Worm (Caenorhabditis elegans) whole organism, L1 larva: ENCODE measurements around the gene cytb-5.1.
A peak's percentile ranks its signal among the peaks of the same experiment; 100 is the strongest.

ENCODE experiments used
- aha-1 ChIP-seq: fragments of 150-350 bp; optimal IDR thresholded peaks from 2 replicates; lab custom pipeline; 2014; ENCODE audit warnings: missing biosample characterization, missing genetic modification characterization
- aly-2 ChIP-seq: fragments of 150-350 bp; optimal IDR thresholded peaks from 2 replicates; lab custom pipeline; 2014; ENCODE audit warnings: missing biosample characterization, missing genetic modification characterization
- ama-1 ChIP-seq: fragments of 150-350 bp; optimal IDR thresholded peaks from 2 replicates; lab custom pipeline; 2014
- blmp-1 ChIP-seq: fragments of 150-350 bp; optimal IDR thresholded peaks from 2 replicates; lab custom pipeline; 2014; ENCODE audit warnings: missing biosample characterization, missing genetic modification characterization
- ceh-63 ChIP-seq: fragments of 200-800 bp; sonication (Bioruptor generic); optimal IDR thresholded peaks from 2 replicates; lab custom pipeline; 2018; ENCODE audit warnings: mild to moderate bottlenecking, missing genetic modification characterization, missing compliant biosample characterization
- ceh-82 ChIP-seq, 3 experiments: fragments of 150-350 bp in 1 of 3; sonication (generic microtip) in 2 of 3; optimal IDR thresholded peaks; 2 replicates each; lab custom pipeline; 2014 to 2017; ENCODE audit warnings: missing biosample characterization in 3 of 3, missing genetic modification characterization in 3 of 3
- ceh-90 ChIP-seq: sonication (generic microtip); optimal IDR thresholded peaks from 2 replicates; lab custom pipeline; 2016; ENCODE audit warnings: missing genetic modification characterization, missing compliant biosample characterization
- dpl-1 ChIP-seq, 3 experiments: fragments of 150-350 bp in 2 of 3; sonication (generic microtip) in 1 of 3; optimal IDR thresholded peaks; 2 replicates each; lab custom pipeline; 2014 to 2017; ENCODE audit warnings: missing biosample characterization in 3 of 3, missing genetic modification characterization in 3 of 3, missing genetic modification reagents in 3 of 3
- efl-1 ChIP-seq, 4 experiments: fragments of 150-350 bp; optimal IDR thresholded peaks in 3 of 4; peaks in 1 of 4; 1 replicate in 1 of 4; 2 replicates in 3 of 4; lab custom pipeline; 2014; ENCODE audit warnings: missing biosample characterization in 2 of 4, missing genetic modification characterization in 2 of 4, missing genetic modification reagents in 2 of 4
- egl-13 ChIP-seq: sonication (generic microtip); optimal IDR thresholded peaks from 2 replicates; lab custom pipeline; 2016; ENCODE audit warnings: missing genotype, missing genetic modification reagents, missing genetic modification characterization, missing compliant biosample characterization
- egl-27 ChIP-seq, 2 experiments: fragments of 150-350 bp in 1 of 2; sonication (generic microtip); optimal IDR thresholded peaks; 3 replicates each; lab custom pipeline; 2017 to 2018; ENCODE audit warnings: missing biosample characterization in 2 of 2, missing genetic modification characterization in 2 of 2, missing genetic modification reagents in 2 of 2
- elt-3 ChIP-seq, 6 experiments: fragments of 150-350 bp in 1 of 6; sonication (generic microtip); optimal IDR thresholded peaks; 2 replicates each; lab custom pipeline; 2017 to 2018; ENCODE audit warnings: missing biosample characterization in 6 of 6, missing genetic modification characterization in 6 of 6, inconsistent platforms in 1 of 6
- fkh-10 ChIP-seq: sonication (generic microtip); optimal IDR thresholded peaks from 2 replicates; lab custom pipeline; 2017; ENCODE audit warnings: missing biosample characterization, missing genetic modification reagents, missing genetic modification characterization
- fkh-4 ChIP-seq: sonication (generic microtip); optimal IDR thresholded peaks from 2 replicates; lab custom pipeline; 2016; ENCODE audit warnings: missing compliant biosample characterization, missing genetic modification characterization, borderline replicate concordance
- fkh-8 ChIP-seq: sonication (generic microtip); optimal IDR thresholded peaks from 2 replicates; lab custom pipeline; 2016; ENCODE audit warnings: mild to moderate bottlenecking, missing genetic modification characterization, missing compliant biosample characterization
- fos-1 ChIP-seq: fragments of 150-350 bp; optimal IDR thresholded peaks from 2 replicates; lab custom pipeline; 2014; ENCODE audit warnings: missing biosample characterization, missing genetic modification characterization
- grh-1 ChIP-seq: fragments of 200-800 bp; sonication (Bioruptor generic); IDR thresholded peaks from 2 replicates; pipeline ENCODE4 v1.3.6; 2022; ENCODE audit warnings: missing genetic modification reagents, missing genetic modification characterization, missing compliant biosample characterization
- hlh-17 ChIP-seq: fragments of 200-800 bp; sonication (Bioruptor generic); optimal IDR thresholded peaks from 2 replicates; lab custom pipeline; 2018; ENCODE audit warnings: missing genetic modification characterization, mild to moderate bottlenecking, missing compliant biosample characterization, moderate library complexity, borderline replicate concordance
- hlh-4 ChIP-seq: sonication (generic microtip); optimal IDR thresholded peaks from 2 replicates; lab custom pipeline; 2016; ENCODE audit warnings: mild to moderate bottlenecking, missing genetic modification characterization, missing compliant biosample characterization
- hpl-2 ChIP-seq: fragments of 150-350 bp; optimal IDR thresholded peaks from 2 replicates; lab custom pipeline; 2014; ENCODE audit warnings: missing biosample characterization, missing genetic modification reagents, missing genetic modification characterization
- irx-1 ChIP-seq: sonication (generic microtip); optimal IDR thresholded peaks from 2 replicates; lab custom pipeline; 2016; ENCODE audit warnings: missing genetic modification characterization, missing compliant biosample characterization
- isw-1 ChIP-seq: fragments of 200-800 bp; sonication (Bioruptor generic); IDR thresholded peaks from 2 replicates; pipeline ENCODE4 v1.3.6; 2022; ENCODE audit warnings: missing genetic modification characterization, missing compliant biosample characterization
- lin-13 ChIP-seq: fragments of 150-350 bp; optimal IDR thresholded peaks from 2 replicates; lab custom pipeline; 2014; ENCODE audit warnings: missing biosample characterization, missing genetic modification reagents, missing genetic modification characterization
- lin-15B ChIP-seq: fragments of 150-350 bp; sonication (generic microtip); optimal IDR thresholded peaks from 3 replicates; lab custom pipeline; 2014; ENCODE audit warnings: missing biosample characterization, missing genetic modification characterization
- lir-3 ChIP-seq: sonication (generic microtip); optimal IDR thresholded peaks from 2 replicates; lab custom pipeline; 2016; ENCODE audit warnings: mild to moderate bottlenecking, missing genetic modification characterization, moderate library complexity, missing compliant biosample characterization; ENCODE audit not compliant: poor library complexity
- mdl-1 ChIP-seq, 2 experiments: fragments of 150-350 bp; optimal IDR thresholded peaks; 2 replicates each; lab custom pipeline; 2014 to 2017; ENCODE audit warnings: missing biosample characterization in 2 of 2, missing genetic modification characterization in 2 of 2, inconsistent platforms in 1 of 2
- mef-2 ChIP-seq: fragments of 150-350 bp; optimal IDR thresholded peaks from 2 replicates; lab custom pipeline; 2014; ENCODE audit warnings: missing biosample characterization, missing genetic modification characterization
- nhr-11 ChIP-seq: fragments of 150-350 bp; optimal IDR thresholded peaks from 2 replicates; lab custom pipeline; 2014; ENCODE audit warnings: missing biosample characterization, missing genetic modification characterization
- nhr-12 ChIP-seq: sonication (generic microtip); optimal IDR thresholded peaks from 2 replicates; lab custom pipeline; 2017; ENCODE audit warnings: missing biosample characterization, missing genetic modification characterization
- nhr-19 ChIP-seq: fragments of 200-800 bp; sonication (Bioruptor generic); conservative IDR thresholded peaks from 2 replicates; pipeline ENCODE4 v1.3.6; 2022; ENCODE audit warnings: missing genetic modification characterization, missing compliant biosample characterization
- nhr-237 ChIP-seq: fragments of 150-350 bp; optimal IDR thresholded peaks from 2 replicates; lab custom pipeline; 2014; ENCODE audit warnings: missing biosample characterization, missing genetic modification characterization
- nhr-28 ChIP-seq: fragments of 150-350 bp; optimal IDR thresholded peaks from 2 replicates; lab custom pipeline; 2014; ENCODE audit warnings: missing biosample characterization, missing genetic modification characterization
- nhr-47 ChIP-seq: sonication (generic microtip); optimal IDR thresholded peaks from 2 replicates; lab custom pipeline; 2016; ENCODE audit warnings: mild to moderate bottlenecking, missing genetic modification characterization, moderate library complexity, missing compliant biosample characterization
- nhr-71 ChIP-seq: sonication (generic microtip); optimal IDR thresholded peaks from 2 replicates; lab custom pipeline; 2016; ENCODE audit warnings: mild to moderate bottlenecking, missing genetic modification characterization, moderate library complexity, missing compliant biosample characterization
- nhr-77 ChIP-seq: fragments of 150-350 bp; optimal IDR thresholded peaks from 2 replicates; lab custom pipeline; 2014; ENCODE audit warnings: missing biosample characterization, missing genetic modification characterization
- nhr-85 ChIP-seq: sonication (generic microtip); peaks from one replicate; lab custom pipeline; 2016; ENCODE audit warnings: missing genetic modification characterization, inconsistent platforms, missing compliant biosample characterization
- nhr-90 ChIP-seq: sonication (generic microtip); optimal IDR thresholded peaks from 2 replicates; lab custom pipeline; 2016; ENCODE audit warnings: mild to moderate bottlenecking, missing genetic modification characterization, missing compliant biosample characterization; ENCODE audit not compliant: poor library complexity
- pag-3 ChIP-seq: sonication (generic microtip); optimal IDR thresholded peaks from 2 replicates; lab custom pipeline; 2017; ENCODE audit warnings: missing genetic modification characterization, mild to moderate bottlenecking, missing compliant biosample characterization, antibody characterized with exemption, borderline replicate concordance; ENCODE audit not compliant: insufficient read depth
- pax-3 ChIP-seq: fragments of 200-800 bp; sonication (Bioruptor generic); optimal IDR thresholded peaks from 2 replicates; lab custom pipeline; 2018; ENCODE audit warnings: mild to moderate bottlenecking, missing genetic modification characterization, moderate library complexity, missing compliant biosample characterization
- pqm-1 ChIP-seq: sonication (generic microtip); optimal IDR thresholded peaks from 3 replicates; lab custom pipeline; 2017; ENCODE audit warnings: missing biosample characterization, missing genetic modification characterization
- rnt-1 ChIP-seq: sonication (generic microtip); optimal IDR thresholded peaks from 2 replicates; lab custom pipeline; 2016; ENCODE audit warnings: mild to moderate bottlenecking, missing genetic modification characterization, moderate library complexity, missing compliant biosample characterization
- skn-1 ChIP-seq: fragments of 150-350 bp; optimal IDR thresholded peaks from 2 replicates; lab custom pipeline; 2014; ENCODE audit warnings: missing biosample characterization, missing genetic modification characterization
- snpc-4 ChIP-seq: fragments of 150-350 bp; optimal IDR thresholded peaks from 2 replicates; lab custom pipeline; 2014; ENCODE audit warnings: missing biosample characterization, missing genetic modification characterization
- snu-23 ChIP-seq: sonication (generic microtip); optimal IDR thresholded peaks from 2 replicates; lab custom pipeline; 2016; ENCODE audit warnings: missing genetic modification characterization, missing compliant biosample characterization
- sox-4 ChIP-seq: sonication (generic microtip); optimal IDR thresholded peaks from 2 replicates; lab custom pipeline; 2016; ENCODE audit warnings: missing genetic modification characterization, missing compliant biosample characterization
- sup-37 ChIP-seq: fragments of 200-800 bp; sonication (Bioruptor generic); optimal IDR thresholded peaks from 2 replicates; lab custom pipeline; 2018; ENCODE audit warnings: mild to moderate bottlenecking, missing genetic modification characterization, missing compliant biosample characterization
- tbx-2 ChIP-seq: sonication (generic microtip); optimal IDR thresholded peaks from 2 replicates; lab custom pipeline; 2016; ENCODE audit warnings: missing genetic modification characterization, missing compliant biosample characterization
- tlp-1 ChIP-seq: fragments of 150-350 bp; optimal IDR thresholded peaks from 2 replicates; lab custom pipeline; 2014; ENCODE audit warnings: missing biosample characterization, missing genetic modification characterization
- unc-98 ChIP-seq: fragments of 200-800 bp; sonication (Bioruptor generic); IDR thresholded peaks from 2 replicates; pipeline ENCODE4 v1.3.6; 2022; ENCODE audit warnings: missing genetic modification characterization, missing compliant biosample characterization
- xbp-1 ChIP-seq: sonication (generic microtip); optimal IDR thresholded peaks from 2 replicates; lab custom pipeline; 2016; ENCODE audit warnings: missing genetic modification characterization, missing compliant biosample characterization
- ztf-11 ChIP-seq, 2 experiments: sonication (generic microtip); optimal IDR thresholded peaks; 2 replicates each; lab custom pipeline; 2016 to 2017; ENCODE audit warnings: missing genetic modification characterization in 2 of 2, missing biosample characterization in 1 of 2, missing compliant biosample characterization in 1 of 2

Gene cytb-5.1

DNA sequence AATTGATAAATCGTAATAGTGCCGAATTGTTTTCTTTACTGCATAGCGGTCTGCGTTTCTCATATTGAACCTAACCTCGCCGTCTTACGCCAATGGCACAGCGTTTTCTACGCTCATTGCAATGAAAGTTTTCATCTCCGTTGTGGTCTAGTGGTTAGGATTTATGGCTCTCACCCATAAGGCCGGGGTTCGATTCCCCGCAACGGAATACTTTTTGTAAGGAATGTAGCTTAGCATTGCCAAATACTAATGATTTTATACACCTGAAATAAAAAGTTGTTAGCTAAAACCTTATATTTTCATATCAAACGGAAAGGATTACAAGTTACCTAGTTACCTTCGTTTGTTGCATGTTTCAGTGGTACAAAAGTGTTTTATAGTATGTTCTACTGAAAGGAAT lies 14.1 kb downstream of the cytb-5.1 start (continued):
- TF ChIP-seq tbx-2 (tag; lab: Kevin White, UChicago) (peak; percentile 80), nhr-77 (peak; percentile 80), ceh-82 (tag; optimal IDR thresholded peaks at IDR 0.05; lab: Kevin White, UChicago) (peak; percentile 68 to 87 (median 69)), nhr-12 (no peak), hlh-4 (no peak), blmp-1 (tag; lab: Kevin White, UChicago) (peak; percentile 56), egl-27 (tag; optimal IDR thresholded peaks at IDR 0.05; lab: Kevin White, UChicago) (peak in 1 of 2 experiments; percentile 16), pax-3 (tag; lab: Kevin White, UChicago) (peak; percentile 58), efl-1 (optimal IDR thresholded peaks at IDR 0.05; lab: Kevin White, UChicago) (peak; percentile 46 to 47), efl-1 (GFP tag; optimal IDR thresholded peaks at IDR 0.05 in 1 of 2; lab: Kevin White, UChicago) (peak; percentile 16 to 91), tlp-1 (tag; lab: Kevin White, UChicago) (no peak), egl-13 (tag; lab: Kevin White, UChicago) (peak; percentile 76), sup-37 (peak; percentile 52), ceh-63 (GFP tag; lab: Kevin White, UChicago) (peak; percentile 5), fkh-8 (tag; lab: Kevin White, UChicago) (peak; percentile 78), nhr-237 (tag; lab: Kevin White, UChicago) (peak; percentile 60), grh-1 (GFP tag; lab: Robert Waterston, UW) (peak; percentile 30), snu-23 (peak; percentile 92), snpc-4 (tag; lab: Kevin White, UChicago) (peak; percentile 47), mdl-1 (tag; optimal IDR thresholded peaks at IDR 0.05; lab: Kevin White, UChicago) (peak in 1 of 2 experiments; percentile 79), isw-1 (GFP tag; lab: Robert Waterston, UW) (peak; percentile 53), ama-1 (lab: Kevin White, UChicago) (no peak), nhr-90 (tag; lab: Kevin White, UChicago) (peak; percentile 85), hlh-17 (GFP tag; lab: Kevin White, UChicago) (no peak), ztf-11 (tag; optimal IDR thresholded peaks at IDR 0.05; lab: Kevin White, UChicago) (peak in 1 of 2 experiments; percentile 68), skn-1 (tag; lab: Kevin White, UChicago) (peak; percentile 66), mef-2 (tag; lab: Kevin White, UChicago) (no peak), nhr-71 (tag; lab: Kevin White, UChicago) (peak; percentile 87), aly-2 (tag; lab: Kevin White, UChicago) (peak; percentile 48), hpl-2 (no peak), nhr-47 (peak; percentile 88), nhr-85 (tag; lab: Kevin White, UChicago) (peak; percentile 60), nhr-19 (GFP tag; lab: Robert Waterston, UW) (peak; percentile 83), pag-3 (tag; lab: Kevin White, UChicago) (no peak), sox-4 (tag; lab: Kevin White, UChicago) (peak; percentile 51), fkh-10 (GFP tag; lab: Kevin White, UChicago) (peak; percentile 48), nhr-28 (no peak), irx-1 (peak; percentile 65), elt-3 (tag; optimal IDR thresholded peaks at IDR 0.05; lab: Kevin White, UChicago) (peak in 2 of 6 experiments; percentile 31 to 60), lir-3 (tag; lab: Kevin White, UChicago) (peak; percentile 19), unc-98 (GFP tag; lab: Robert Waterston, UW) (peak; percentile 39; the same call in 1 of the 2 replicates), xbp-1 (tag; lab: Kevin White, UChicago) (peak; percentile 62), fos-1 (tag; lab: Kevin White, UChicago) (peak; percentile 78)

DNA sequence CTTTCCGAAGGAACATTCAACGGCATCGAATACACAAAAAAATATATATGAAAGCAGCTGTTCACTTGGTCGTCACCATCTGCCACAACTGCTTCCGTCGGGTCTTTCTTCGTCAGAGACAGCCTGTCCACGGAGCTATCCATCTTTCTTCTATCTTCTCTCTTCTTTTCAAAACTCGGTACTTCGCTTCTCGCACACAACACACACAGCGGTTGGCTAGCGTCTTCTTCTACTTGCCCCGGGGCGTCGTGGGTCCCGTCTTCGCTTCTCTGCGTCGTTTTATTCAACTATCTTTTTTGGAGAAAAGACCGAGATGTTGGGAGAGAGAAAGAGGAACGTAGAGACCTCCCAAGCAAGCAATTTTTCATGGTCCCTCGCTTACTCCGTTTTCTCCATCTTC lies 15.0 kb downstream of the cytb-5.1 start:
- TF ChIP-seq elt-3 (tag; optimal IDR thresholded peaks at IDR 0.05; lab: Kevin White, UChicago), result no peak
- TF ChIP-seq pax-3 (tag; lab: Kevin White, UChicago), result no peak
- TF ChIP-seq ceh-90, result no peak
- TF ChIP-seq fkh-4 (tag; lab: Kevin White, UChicago), result no peak
- peak; percentile 18 for TF ChIP-seq lin-13 (GFP tag; lab: Kevin White, UChicago)
- no peak for TF ChIP-seq dpl-1 (GFP tag; optimal IDR thresholded peaks at IDR 0.05; lab: Kevin White, UChicago)
- TF ChIP-seq isw-1 (GFP tag; lab: Robert Waterston, UW), result peak; percentile 46
- peak in 1 of 3 experiments; percentile 75 for TF ChIP-seq ceh-82 (tag; optimal IDR thresholded peaks at IDR 0.05; lab: Kevin White, UChicago)
- no peak for TF ChIP-seq lin-15B
- TF ChIP-seq hlh-4, result no peak
- TF ChIP-seq aha-1 (tag; lab: Kevin White, UChicago), result no peak
- TF ChIP-seq nhr-28, result no peak
- TF ChIP-seq hlh-17 (GFP tag; lab: Kevin White, UChicago), result no peak
- TF ChIP-seq nhr-11 (tag; lab: Kevin White, UChicago), result no peak
- peak; percentile 90 for TF ChIP-seq nhr-71 (tag; lab: Kevin White, UChicago)
- TF ChIP-seq rnt-1 (tag; lab: Kevin White, UChicago), result peak; percentile 66
- no peak for TF ChIP-seq pqm-1 (tag; lab: Kevin White, UChicago)
